Fruit fly (Drosophila melanogaster) whole organism, embryonic: Measurements from ENCODE around the gene TfAP-2.

Experiments
- CG10321 ChIP-seq: fragments of 200-800 bp; sonication (Bioruptor generic); IDR thresholded peaks from 2 replicates; pipeline ENCODE4 v1.3.6; 2022; ENCODE audit warnings: missing biosample characterization, missing genetic modification characterization
- CG11696 ChIP-seq: fragments of 200-800 bp; sonication (Bioruptor generic); IDR thresholded peaks from 2 replicates; pipeline ENCODE4 v1.3.6; 2022; ENCODE audit warnings: missing biosample characterization, missing genetic modification characterization
- CG12659 ChIP-seq: fragments of 200-800 bp; sonication (Bioruptor generic); optimal IDR thresholded peaks from 3 replicates; lab custom pipeline; 2017; ENCODE audit warnings: mild to moderate bottlenecking, missing biosample characterization, missing genetic modification reagents, missing genetic modification characterization
- CG15073 ChIP-seq: fragments of 200-800 bp; sonication (Bioruptor generic); optimal IDR thresholded peaks from 2 replicates; lab custom pipeline; 2016; ENCODE audit warnings: missing biosample characterization, missing genetic modification characterization
- CG1529 ChIP-seq: fragments of 200-800 bp; sonication (Bioruptor generic); optimal IDR thresholded peaks from 3 replicates; lab custom pipeline; 2018; ENCODE audit warnings: missing biosample characterization, missing genetic modification characterization
- CG16863 ChIP-seq: fragments of 200-800 bp; sonication (Bioruptor generic); optimal IDR thresholded peaks from 3 replicates; lab custom pipeline; 2016; ENCODE audit warnings: missing biosample characterization, missing genetic modification characterization
- CG17802 ChIP-seq: fragments of 200-800 bp; sonication (Bioruptor generic); optimal IDR thresholded peaks from 2 replicates; lab custom pipeline; 2018; ENCODE audit warnings: missing biosample characterization, mild to moderate bottlenecking, missing genetic modification characterization, moderate library complexity
- CG2875 ChIP-seq: fragments of 200-800 bp; sonication (Bioruptor generic); optimal IDR thresholded peaks from 2 replicates; lab custom pipeline; 2017; ENCODE audit warnings: missing biosample characterization, mild to moderate bottlenecking, missing genetic modification characterization, missing genetic modification reagents
- CG3163 ChIP-seq: fragments of 200-800 bp; sonication (Bioruptor generic); optimal IDR thresholded peaks from 3 replicates; lab custom pipeline; 2016; ENCODE audit warnings: missing biosample characterization, missing genetic modification characterization
- CG32532 ChIP-seq: fragments of 200-800 bp; sonication (Bioruptor generic); IDR thresholded peaks from 2 replicates; pipeline ENCODE4 v1.3.6; 2022; ENCODE audit warnings: missing biosample characterization, missing genetic modification characterization
- CG33213 ChIP-seq: fragments of 200-800 bp; sonication (Bioruptor generic); optimal IDR thresholded peaks from 3 replicates; lab custom pipeline; 2016; ENCODE audit warnings: missing biosample characterization, missing genetic modification characterization
- CG42726 ChIP-seq: fragments of 200-800 bp; sonication (Bioruptor generic); IDR thresholded peaks from 2 replicates; pipeline ENCODE4 v1.3.6; 2022; ENCODE audit warnings: missing biosample characterization, missing genetic modification characterization; ENCODE audit not compliant: partially characterized antibody
- CG6683 ChIP-seq: fragments of 200-800 bp; sonication (Bioruptor generic); optimal IDR thresholded peaks from 2 replicates; lab custom pipeline; 2017; ENCODE audit warnings: missing biosample characterization, mild to moderate bottlenecking, missing genetic modification characterization, missing genetic modification reagents
- CG8281 ChIP-seq: fragments of 200-800 bp; sonication (Bioruptor generic); optimal IDR thresholded peaks from 2 replicates; lab custom pipeline; 2018; ENCODE audit warnings: missing biosample characterization, mild to moderate bottlenecking, missing genetic modification characterization, moderate library complexity
- CG8765 ChIP-seq: fragments of 200-800 bp; sonication (Bioruptor generic); IDR thresholded peaks from 2 replicates; pipeline ENCODE4 v1.3.6; 2022; ENCODE audit warnings: missing biosample characterization, missing genetic modification characterization
- CG9609 ChIP-seq: fragments of 200-800 bp; sonication (Bioruptor generic); optimal IDR thresholded peaks from 3 replicates; lab custom pipeline; 2016; ENCODE audit warnings: missing biosample characterization, missing genetic modification characterization
- Dll ChIP-seq: fragments of 200-800 bp; sonication (Bioruptor generic); IDR thresholded peaks from 4 replicates; pipeline ENCODE4 v1.3.6; 2022; ENCODE audit warnings: missing biosample characterization, missing genetic modification characterization; ENCODE audit not compliant: partially characterized antibody
- E2f2 ChIP-seq: fragments of 200-800 bp; sonication (Bioruptor generic); IDR thresholded peaks from 2 replicates; pipeline ENCODE4 v1.3.6; 2022; ENCODE audit warnings: missing biosample characterization, missing genetic modification characterization
- Hr78 ChIP-seq, 2 experiments: fragments of 200-800 bp in 1 of 2; fragments of >200 bp in 1 of 2; sonication (Bioruptor generic) in 1 of 2; optimal IDR thresholded peaks; 2 replicates each; lab custom pipeline; 2017 to 2019; ENCODE audit warnings: missing biosample characterization in 2 of 2, missing genetic modification characterization in 2 of 2, mild to moderate bottlenecking in 1 of 2, moderate library complexity in 1 of 2
- Kr ChIP-seq: fragments of 200-800 bp; sonication (Bioruptor generic); optimal IDR thresholded peaks from 2 replicates; lab custom pipeline; 2017; ENCODE audit warnings: missing biosample characterization, mild to moderate bottlenecking, missing genetic modification characterization
- Pdp1 ChIP-seq, 2 experiments: fragments of 200-800 bp; sonication (Bioruptor generic); optimal IDR thresholded peaks; 3 replicates each; lab custom pipeline; 2016; ENCODE audit warnings: missing biosample characterization in 2 of 2, missing genetic modification characterization in 2 of 2, mild to moderate bottlenecking in 1 of 2, moderate library complexity in 1 of 2
- Ravus ChIP-seq: fragments of 200-800 bp; sonication (Bioruptor generic); IDR thresholded peaks from 2 replicates; pipeline ENCODE4 v1.3.6; 2022; ENCODE audit warnings: missing biosample characterization, missing genetic modification characterization
- Six4 ChIP-seq: fragments of 200-800 bp; sonication (Bioruptor generic); optimal IDR thresholded peaks from 2 replicates; lab custom pipeline; 2016; ENCODE audit warnings: missing biosample characterization, missing genetic modification characterization
- Stat92E ChIP-seq, 3 experiments: fragments of >200 bp in 2 of 3; fragments of 200-800 bp in 1 of 3; sonication (Bioruptor generic) in 1 of 3; optimal IDR thresholded peaks; 2 replicates each; lab custom pipeline; 2017 to 2019; ENCODE audit warnings: missing biosample characterization in 3 of 3, missing genetic modification characterization in 3 of 3, mild to moderate bottlenecking in 1 of 3, moderate library complexity in 1 of 3
- abd-A ChIP-seq: fragments of 200-800 bp; sonication (Bioruptor generic); optimal IDR thresholded peaks from 3 replicates; lab custom pipeline; 2019; ENCODE audit warnings: missing biosample characterization, mild to moderate bottlenecking, missing genetic modification characterization, moderate library complexity
- ase ChIP-seq: fragments of 200-800 bp; sonication (Bioruptor generic); IDR thresholded peaks from 3 replicates; pipeline ENCODE4 v1.3.6; 2022; ENCODE audit warnings: missing biosample characterization, missing genetic modification characterization
- az2 ChIP-seq: fragments of 200-800 bp; sonication (Bioruptor generic); optimal IDR thresholded peaks from 3 replicates; lab custom pipeline; 2016; ENCODE audit warnings: missing biosample characterization, missing genetic modification characterization
- bbx ChIP-seq: fragments of 200-800 bp; sonication (Bioruptor generic); IDR thresholded peaks from 2 replicates; pipeline ENCODE4 v1.3.6; 2022; ENCODE audit warnings: missing biosample characterization, missing genetic modification characterization; ENCODE audit not compliant: partially characterized antibody
- bcd ChIP-seq: fragments of 200-800 bp; sonication (Bioruptor generic); optimal IDR thresholded peaks from 2 replicates; lab custom pipeline; 2017; ENCODE audit warnings: missing biosample characterization, mild to moderate bottlenecking, missing genetic modification characterization
- cas ChIP-seq: fragments of 200-800 bp; sonication (Bioruptor generic); IDR thresholded peaks from 2 replicates; pipeline ENCODE4 v1.3.6; 2022; ENCODE audit warnings: missing biosample characterization, missing genetic modification characterization
- corto ChIP-seq: fragments of 200-800 bp; sonication (Bioruptor generic); optimal IDR thresholded peaks from 2 replicates; lab custom pipeline; 2016; ENCODE audit warnings: missing biosample characterization, mild to moderate bottlenecking, missing genetic modification characterization, moderate library complexity
- crol ChIP-seq: fragments of 200-800 bp; sonication (Bioruptor generic); IDR thresholded peaks from 2 replicates; pipeline ENCODE4 v1.3.6; 2022; ENCODE audit warnings: missing biosample characterization, missing genetic modification characterization
- dan ChIP-seq: fragments of 200-800 bp; sonication (Bioruptor generic); IDR thresholded peaks from 2 replicates; pipeline ENCODE4 v1.3.6; 2022; ENCODE audit warnings: missing biosample characterization, missing genetic modification characterization
- disco-r ChIP-seq: fragments of 200-800 bp; sonication (Bioruptor generic); optimal IDR thresholded peaks from 2 replicates; lab custom pipeline; 2016; ENCODE audit warnings: missing biosample characterization, missing genetic modification characterization
- emc ChIP-seq: fragments of 200-800 bp; sonication (Bioruptor generic); optimal IDR thresholded peaks from 2 replicates; lab custom pipeline; 2016; ENCODE audit warnings: missing biosample characterization, missing genetic modification characterization
- en ChIP-seq: fragments of 200-800 bp; sonication (Bioruptor generic); optimal IDR thresholded peaks from 2 replicates; lab custom pipeline; 2016; ENCODE audit warnings: missing biosample characterization, missing genetic modification characterization
- exex ChIP-seq: fragments of 200-800 bp; sonication (Bioruptor generic); optimal IDR thresholded peaks from 4 replicates; lab custom pipeline; 2018; ENCODE audit warnings: missing biosample characterization, mild to moderate bottlenecking, missing genetic modification characterization, moderate library complexity
- insv ChIP-seq, 2 experiments: fragments of 200-800 bp; sonication (Bioruptor generic); optimal IDR thresholded peaks; 3 replicates each; lab custom pipeline; 2016 to 2018; ENCODE audit warnings: missing biosample characterization in 2 of 2, missing genetic modification characterization in 2 of 2
- nom ChIP-seq: fragments of 200-800 bp; sonication (Bioruptor generic); optimal IDR thresholded peaks from 2 replicates; lab custom pipeline; 2017; ENCODE audit warnings: missing biosample characterization, missing genetic modification characterization, mild to moderate bottlenecking, moderate library complexity, missing genetic modification reagents
- oc ChIP-seq: fragments of 200-800 bp; sonication (Bioruptor generic); optimal IDR thresholded peaks from 2 replicates; lab custom pipeline; 2018; ENCODE audit warnings: missing biosample characterization, mild to moderate bottlenecking, missing genetic modification characterization, moderate library complexity
- pb ChIP-seq: fragments of 200-800 bp; sonication (Bioruptor generic); optimal IDR thresholded peaks from 3 replicates; lab custom pipeline; 2016; ENCODE audit warnings: missing biosample characterization, missing genetic modification characterization
- pzg ChIP-seq: fragments of 200-800 bp; sonication (Bioruptor generic); optimal IDR thresholded peaks from 3 replicates; lab custom pipeline; 2018; ENCODE audit warnings: missing biosample characterization, mild to moderate bottlenecking, missing genetic modification characterization, moderate library complexity
- ranshi ChIP-seq: fragments of 200-800 bp; sonication (Bioruptor generic); IDR thresholded peaks from 2 replicates; pipeline ENCODE4 v1.3.6; 2022; ENCODE audit warnings: missing biosample characterization, missing genetic modification characterization
- repo ChIP-seq: fragments of 200-800 bp; sonication (Bioruptor generic); optimal IDR thresholded peaks from 2 replicates; lab custom pipeline; 2016; ENCODE audit warnings: missing biosample characterization, missing genetic modification characterization
- seq ChIP-seq: fragments of 200-800 bp; sonication (Bioruptor generic); IDR thresholded peaks from 2 replicates; pipeline ENCODE4 v1.3.6; 2022; ENCODE audit warnings: missing biosample characterization, missing genetic modification characterization
- sisA ChIP-seq: fragments of 200-800 bp; sonication (Bioruptor generic); IDR thresholded peaks from 2 replicates; pipeline ENCODE4 v1.3.6; 2022; ENCODE audit warnings: missing biosample characterization, missing genetic modification characterization
- tx ChIP-seq: fragments of 200-800 bp; sonication (Bioruptor generic); optimal IDR thresholded peaks from 2 replicates; lab custom pipeline; 2016; ENCODE audit warnings: missing biosample characterization, missing genetic modification characterization
- vfl ChIP-seq: fragments of 200-800 bp; sonication (Bioruptor generic); optimal IDR thresholded peaks from 2 replicates; lab custom pipeline; 2016; ENCODE audit warnings: missing biosample characterization, missing genetic modification characterization

Gene TfAP-2

DNA sequence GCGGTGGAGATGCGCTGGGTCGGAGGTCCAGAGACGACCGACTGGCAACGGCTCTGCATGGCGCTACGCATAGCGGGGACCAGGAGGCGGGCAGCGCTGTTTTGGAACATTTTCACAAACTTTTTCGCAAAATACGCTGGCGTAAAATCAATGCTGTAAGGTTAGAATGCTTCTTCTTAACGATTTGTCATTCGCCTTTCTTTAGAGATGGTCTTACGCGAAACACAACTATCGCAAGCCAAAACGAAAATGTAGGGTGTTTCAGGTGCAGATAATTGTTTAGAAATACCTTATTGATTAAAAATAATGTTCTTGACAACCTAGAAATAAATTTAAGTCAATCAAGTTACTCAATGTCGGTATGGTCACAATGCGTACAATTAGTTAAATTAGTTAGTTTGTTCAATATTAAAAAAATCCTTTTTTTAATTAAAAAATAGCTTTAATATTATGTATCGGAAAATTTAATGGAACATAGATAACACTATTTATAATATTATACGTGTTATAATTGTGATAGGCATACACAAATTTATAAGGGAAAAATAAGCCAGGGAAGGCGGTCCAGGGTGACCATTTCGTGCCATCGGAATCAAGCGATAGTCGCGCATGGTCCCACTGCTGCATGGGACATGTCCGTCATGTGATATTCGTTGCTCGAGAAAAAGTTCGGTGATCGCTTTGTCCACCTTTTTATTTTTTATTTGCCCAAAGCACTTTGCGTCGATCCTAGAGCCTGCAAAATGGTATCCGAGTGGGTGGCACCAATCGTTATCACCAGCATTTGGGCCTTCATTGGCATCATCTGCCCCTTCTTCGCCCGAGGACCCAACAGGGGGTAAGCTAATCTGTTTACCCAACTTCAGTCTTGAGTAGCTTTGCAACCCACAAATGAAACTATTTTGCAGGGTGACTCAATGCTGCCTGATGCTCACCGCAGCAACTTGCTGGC lies 47.1 kb upstream of the TfAP-2 start, which contains the start of the genes COX8 and VhaM9.7-b (continued):
- TF ChIP-seq corto (GFP tag; lab: Kevin White, UChicago): no peak
- no peak for TF ChIP-seq ase
- TF ChIP-seq CG8281: peak; percentile 64
- no peak for TF ChIP-seq CG2875 (GFP tag; lab: Kevin White, UChicago)
- peak; percentile 51 to 99 for TF ChIP-seq Pdp1 (GFP tag; optimal IDR thresholded peaks at IDR 0.05; lab: Kevin White, UChicago)
- TF ChIP-seq CG11696: no peak
- TF ChIP-seq bcd (GFP tag; lab: Kevin White, UChicago): no peak
- TF ChIP-seq Stat92E (GFP tag; optimal IDR thresholded peaks at IDR 0.05; lab: Kevin White, UChicago): no peak
- TF ChIP-seq CG6683 (GFP tag; lab: Kevin White, UChicago): no peak
- no peak for TF ChIP-seq disco-r (GFP tag; lab: Kevin White, UChicago)
- peak; percentile 25 for TF ChIP-seq tx (GFP tag; lab: Kevin White, UChicago)
- TF ChIP-seq az2 (GFP tag; lab: Kevin White, UChicago): peak; percentile 57
- no peak for TF ChIP-seq Hr78 (GFP tag; optimal IDR thresholded peaks at IDR 0.05; lab: Kevin White, UChicago)
- TF ChIP-seq Kr (GFP tag; lab: Kevin White, UChicago): no peak
- peak; percentile 21 for TF ChIP-seq vfl (GFP tag; lab: Kevin White, UChicago)
- TF ChIP-seq oc: no peak
- peak; percentile 12 for TF ChIP-seq emc
- TF ChIP-seq ranshi (GFP tag; lab: Robert Waterston, UW): peak; percentile 73
- no peak for TF ChIP-seq CG8765
- peak; percentile 54 for TF ChIP-seq Six4 (GFP tag; lab: Kevin White, UChicago)
- TF ChIP-seq cas (GFP tag; lab: Robert Waterston, UW): no peak
- TF ChIP-seq CG33213 (GFP tag; lab: Kevin White, UChicago): peak; percentile 38
- peak; percentile 25 for TF ChIP-seq CG9609
- TF ChIP-seq E2f2: 0 out of 2 replicates have a peak, but pooled peaks have one; percentile 30
- TF ChIP-seq CG12659 (GFP tag; lab: Kevin White, UChicago): peak; percentile 79
- TF ChIP-seq CG32532: peak; percentile 70; the same call in 1 of the 2 replicates
- TF ChIP-seq en (GFP tag; lab: Kevin White, UChicago): no peak
- peak; percentile 20 for TF ChIP-seq CG3163
- no peak for TF ChIP-seq CG1529 (GFP tag; lab: Kevin White, UChicago)
- no peak for TF ChIP-seq insv (GFP tag; optimal IDR thresholded peaks at IDR 0.05; lab: Kevin White, UChicago)
- no peak for TF ChIP-seq abd-A (tag; lab: Kevin White, UChicago)
- peak; percentile 67 for TF ChIP-seq pzg (GFP tag; lab: Kevin White, UChicago)
- TF ChIP-seq seq: no peak
- TF ChIP-seq dan (GFP tag; lab: Robert Waterston, UW): no peak
- no peak for TF ChIP-seq CG10321 (GFP tag; lab: Robert Waterston, UW)
- no peak for TF ChIP-seq CG15073
- peak; percentile 1 for TF ChIP-seq repo
- no peak for TF ChIP-seq pb (GFP tag; lab: Kevin White, UChicago)
- TF ChIP-seq bbx (GFP tag; lab: Robert Waterston, UW): peak; percentile 65
- TF ChIP-seq Dll: peak; percentile 80
- TF ChIP-seq exex (tag; lab: Kevin White, UChicago): no peak
- no peak for TF ChIP-seq CG17802 (tag; lab: Kevin White, UChicago)
- TF ChIP-seq nom (GFP tag; lab: Kevin White, UChicago): no peak
- TF ChIP-seq Ravus (GFP tag; lab: Robert Waterston, UW): peak; percentile 1; the same call in 1 of the 2 replicates
- peak; percentile 79 for TF ChIP-seq CG42726 (GFP tag; lab: Robert Waterston, UW)
- TF ChIP-seq CG16863 (GFP tag; lab: Kevin White, UChicago): peak; percentile 40
- TF ChIP-seq sisA (GFP tag; lab: Robert Waterston, UW): no peak
- TF ChIP-seq crol (GFP tag; lab: Robert Waterston, UW): no peak
